Fruit fly (Drosophila melanogaster) S2 (cell line): Measurements from ENCODE around the gene Rh7.

Source experiments
- CG8478 ChIP-seq: fragments of >200 bp; optimal IDR thresholded peaks from 2 replicates; lab custom pipeline; 2018
- CTCF ChIP-seq, 2 experiments: fragments of >200 bp; optimal IDR thresholded peaks; 2 replicates each; lab custom pipeline; 2018

Rh7 gene

DNA sequence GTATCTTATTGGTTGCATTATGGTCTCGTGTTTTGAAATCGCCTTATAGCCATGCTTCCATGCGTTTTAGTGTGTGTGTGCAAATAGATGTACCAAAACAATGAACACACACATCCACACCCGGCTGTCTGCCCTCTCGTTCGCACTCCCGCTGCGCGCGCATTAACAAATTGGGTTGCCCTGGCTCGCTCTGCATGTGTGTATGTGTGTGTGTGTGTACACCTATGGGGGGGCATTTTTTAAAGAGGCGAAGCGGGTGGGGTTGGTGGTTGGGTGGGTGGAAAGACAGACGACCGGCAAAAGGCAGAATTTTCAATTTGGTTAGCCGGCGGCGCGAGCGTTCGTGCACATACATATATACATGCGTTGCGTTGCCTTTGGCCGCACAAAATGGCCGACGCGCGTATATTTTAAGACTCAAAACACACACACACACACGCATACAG is 51.1 kb downstream of the Rh7 start:
- no peak for TF ChIP-seq CTCF (optimal IDR thresholded peaks at IDR 0.05; lab: Kevin White, UChicago)
- TF ChIP-seq CG8478 (lab: Kevin White, UChicago) = no peak

DNA sequence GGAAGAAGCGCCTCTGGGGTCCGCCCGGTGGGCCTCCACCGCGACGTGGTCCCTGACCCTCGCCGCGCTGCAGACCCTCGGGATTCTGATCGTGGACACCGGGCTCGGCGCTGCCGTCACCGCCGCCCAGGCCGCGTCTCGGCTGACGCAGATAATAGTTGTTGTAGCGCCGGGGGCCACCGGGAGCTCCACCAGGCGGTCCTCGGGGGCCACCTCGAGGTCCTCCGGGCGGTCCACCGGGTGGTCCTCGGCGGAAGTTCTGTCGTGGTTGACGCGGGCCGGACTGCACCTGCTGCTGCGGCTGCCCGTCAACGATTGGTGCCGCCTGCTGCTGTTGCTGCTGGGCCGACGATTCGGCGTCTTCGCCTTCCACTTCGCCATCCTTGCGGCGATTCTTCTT is 52.4 kb downstream of the Rh7 start:
- no peak for TF ChIP-seq CTCF (optimal IDR thresholded peaks at IDR 0.05; lab: Kevin White, UChicago)

DNA sequence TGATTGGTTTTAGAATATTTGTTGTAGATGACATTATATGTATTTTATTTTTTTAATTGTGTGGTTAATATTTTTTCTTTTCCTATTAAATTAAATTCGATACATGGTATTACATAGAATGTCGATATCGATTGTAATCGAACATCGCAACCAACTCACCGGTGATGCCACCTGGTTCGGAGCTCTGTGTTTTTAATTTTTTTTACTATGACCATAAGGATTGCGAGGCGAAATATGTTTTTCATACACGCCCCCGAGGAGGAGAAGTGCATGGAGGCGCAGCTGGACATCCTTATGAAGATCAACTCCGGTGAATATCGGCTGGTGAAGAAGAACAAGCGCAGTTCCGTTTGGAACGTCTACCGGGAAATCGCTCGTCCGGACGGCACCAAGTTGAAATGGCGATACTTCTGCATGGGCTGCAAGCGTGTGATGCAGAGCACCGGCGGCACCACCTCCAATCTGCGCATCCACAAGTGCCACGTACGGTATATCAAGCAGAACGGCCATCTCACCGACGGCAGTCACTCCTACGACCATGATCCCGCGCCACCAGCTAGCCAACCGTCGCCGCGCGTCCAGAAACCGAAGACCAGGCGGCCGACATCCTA is 55.3 kb downstream of the Rh7 start, which contains the start of gene CG11560:
CG11560 (plus strand) TSS at position 145 of the 611 bp plus-strand sequence.
- TF ChIP-seq CTCF (optimal IDR thresholded peaks at IDR 0.05; lab: Kevin White, UChicago) (no peak), CG8478 (lab: Kevin White, UChicago) (no peak)

DNA sequence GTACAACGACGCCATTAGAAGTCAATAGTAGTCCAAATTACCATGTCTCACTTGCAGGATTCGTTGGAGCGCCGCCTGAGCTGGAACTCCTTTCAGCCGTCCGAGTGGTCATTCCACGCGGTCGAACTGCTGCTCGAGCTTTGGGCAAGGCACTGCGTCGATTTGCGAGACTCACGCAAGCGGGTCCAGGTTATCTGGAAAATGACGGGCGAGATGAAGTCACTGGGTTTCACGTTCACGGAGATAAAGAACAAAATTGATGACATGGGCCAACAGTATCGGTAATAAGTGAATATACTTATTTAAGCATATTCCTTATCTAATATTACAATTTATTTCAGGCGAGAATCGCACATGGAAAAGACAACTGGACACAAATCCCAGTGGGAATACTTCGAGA is 56.7 kb downstream of the Rh7 start:
- TF ChIP-seq CG8478 (lab: Kevin White, UChicago) (no peak), CTCF (optimal IDR thresholded peaks at IDR 0.05; lab: Kevin White, UChicago) (no peak)

DNA sequence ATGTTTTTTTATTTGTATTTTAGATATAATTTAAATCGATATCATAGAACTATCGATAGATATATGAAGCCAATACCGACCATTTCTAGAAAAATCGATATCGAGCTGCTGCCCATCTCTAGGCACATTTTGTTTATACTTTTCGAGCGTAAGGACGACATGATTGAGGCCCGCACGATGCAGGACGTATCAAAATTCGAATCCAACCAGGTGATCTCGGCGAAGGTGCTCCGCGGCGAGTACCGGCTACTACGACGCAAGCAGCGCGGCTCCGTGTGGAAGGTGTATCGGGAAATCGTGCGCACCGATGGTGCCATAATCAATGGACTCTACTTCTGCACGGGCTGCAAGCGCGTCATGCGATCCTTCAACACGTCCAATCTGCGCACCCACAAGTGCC is 57.1 kb downstream of the Rh7 start, which contains the start of gene ssp:
ssp (plus strand) TSS at position 102 of the 400 bp plus-strand sequence.
- TF ChIP-seq CG8478 (lab: Kevin White, UChicago) (no peak), CTCF (optimal IDR thresholded peaks at IDR 0.05; lab: Kevin White, UChicago) (no peak)

DNA sequence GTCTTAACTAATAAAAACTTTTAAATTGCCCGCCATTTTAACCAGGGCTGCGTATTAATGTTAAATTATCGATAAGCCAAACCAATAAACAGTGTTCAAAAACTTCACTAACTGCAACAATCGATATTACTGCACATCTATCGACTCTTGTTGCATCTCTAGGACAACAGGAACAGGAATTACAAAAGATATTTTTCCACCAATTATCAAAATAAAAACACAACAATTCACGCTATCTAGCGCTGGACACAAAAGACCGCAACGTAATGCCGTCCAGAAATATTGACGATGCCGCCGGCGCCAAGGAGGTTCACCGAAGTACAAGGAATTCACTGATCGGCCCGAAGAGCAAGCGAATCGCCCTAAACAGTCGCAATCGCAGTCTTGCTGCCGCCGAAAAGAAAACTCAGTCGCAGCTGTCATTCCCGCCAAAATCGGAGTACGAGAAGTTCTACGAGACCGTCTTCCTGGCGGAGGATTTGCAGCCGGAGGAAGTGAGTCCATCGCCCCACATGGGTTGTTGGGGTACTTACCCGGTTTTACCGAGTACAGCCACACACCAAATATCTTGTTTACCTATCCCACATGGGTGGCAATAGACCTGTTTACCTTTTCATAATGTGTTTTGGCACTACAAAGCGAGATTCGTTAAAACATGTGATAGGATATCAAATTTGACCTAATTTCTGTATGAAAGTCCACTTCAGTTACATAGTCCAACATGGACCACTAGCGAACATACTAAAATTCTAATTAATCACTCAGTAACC is 59.1 kb downstream of the Rh7 start, which contains the start of gene vers:
vers (plus strand) TSS at position 136 of the 770 bp plus-strand sequence.
- no peak for TF ChIP-seq CG8478 (lab: Kevin White, UChicago)
- TF ChIP-seq CTCF (optimal IDR thresholded peaks at IDR 0.05; lab: Kevin White, UChicago) = no peak

DNA sequence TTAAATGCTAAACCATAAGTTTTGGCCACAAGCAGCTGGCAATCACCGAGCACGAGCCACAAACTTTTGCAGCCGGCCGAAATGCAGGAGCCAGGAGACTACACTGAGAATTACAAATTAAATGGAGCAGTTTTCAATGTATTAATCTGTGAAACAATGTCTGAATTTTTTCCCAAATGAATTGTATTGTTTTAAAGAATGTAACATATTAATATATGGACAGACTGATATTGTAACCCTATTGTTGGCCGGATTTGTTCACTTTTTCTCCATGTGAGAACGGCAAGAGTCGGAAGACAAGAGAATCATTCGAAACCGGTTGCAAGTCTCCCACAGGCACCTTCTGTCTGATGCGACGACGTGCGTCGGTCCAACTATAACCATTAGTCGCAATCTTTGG is 60.2 kb downstream of the Rh7 start:
- TF ChIP-seq CTCF (optimal IDR thresholded peaks at IDR 0.05; lab: Kevin White, UChicago) = no peak
- no peak for TF ChIP-seq CG8478 (lab: Kevin White, UChicago)
